Fruit fly (Drosophila melanogaster): ENCODE results near the gene spir.

DNA sequence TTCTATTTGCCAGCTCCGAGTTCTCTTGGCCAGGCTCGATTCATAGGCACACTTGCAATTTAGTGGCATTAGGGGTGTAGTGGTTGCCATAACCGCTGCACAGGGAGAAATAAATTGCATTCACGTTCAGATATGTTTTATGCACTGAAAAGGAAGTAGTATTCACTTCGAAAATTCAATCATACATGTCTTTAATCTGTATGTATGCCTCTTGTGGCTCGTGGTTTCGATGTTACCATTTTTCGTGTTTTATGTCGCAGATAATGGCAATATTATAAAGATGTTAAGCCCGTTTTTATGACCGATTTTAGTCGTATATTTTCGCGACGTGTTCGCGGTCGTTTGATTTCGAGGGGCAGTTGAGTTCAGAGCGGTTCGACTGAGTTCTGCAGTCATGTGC, 17.6 kb downstream of the spir start:
- TF ChIP-seq CG14014 (GFP tag; IDR thresholded peaks at IDR 0.05) (no peak), Blimp-1 (GFP tag; optimal IDR thresholded peaks at IDR 0.05) (no peak), B-H2 (GFP tag; optimal IDR thresholded peaks at IDR 0.05) (no peak), HLH4C (GFP tag; IDR thresholded peaks at IDR 0.05; ENCODE audit: partially characterized antibody) (no peak), disco-r (GFP tag; optimal IDR thresholded peaks at IDR 0.05) (no peak), CG3726 (GFP tag; IDR thresholded peaks at IDR 0.05) (no peak), CG14965 (GFP tag; optimal IDR thresholded peaks at IDR 0.05; ENCODE audit: borderline replicate concordance) (no peak), CG31388 (GFP tag; optimal IDR thresholded peaks at IDR 0.05) (no peak), pros (GFP tag; optimal IDR thresholded peaks at IDR 0.05) (no peak), D19A (tag; optimal IDR thresholded peaks at IDR 0.05) (no peak)

All from whole organism, embryonic.